Fruit fly (Drosophila melanogaster) whole organism, adult: ENCODE results near the gene MTF-1.

Experiments
- CG11617 ChIP-seq: fragments of 200-800 bp; sonication (Bioruptor generic); optimal IDR thresholded peaks from 2 replicates; lab custom pipeline; 2017; ENCODE audit warnings: mild to moderate bottlenecking, missing biosample characterization, missing genetic modification reagents, missing genetic modification characterization
- CG12768 ChIP-seq: fragments of 200-800 bp; sonication (Bioruptor generic); optimal IDR thresholded peaks from 2 replicates; lab custom pipeline; 2017; ENCODE audit warnings: missing biosample characterization, missing genetic modification characterization, mild to moderate bottlenecking, moderate library complexity, missing genetic modification reagents
- CG14711 ChIP-seq: fragments of 200-800 bp; sonication (Bioruptor generic); optimal IDR thresholded peaks from 2 replicates; lab custom pipeline; 2018; ENCODE audit warnings: missing biosample characterization, mild to moderate bottlenecking, missing genetic modification characterization, moderate library complexity
- CG5204 ChIP-seq: fragments of 200-800 bp; sonication (Bioruptor generic); optimal IDR thresholded peaks from 2 replicates; lab custom pipeline; 2016; ENCODE audit warnings: missing biosample characterization, missing genetic modification characterization
- Crg-1 ChIP-seq: fragments of 200-800 bp; sonication (Bioruptor generic); optimal IDR thresholded peaks from 2 replicates; lab custom pipeline; 2016; ENCODE audit warnings: missing biosample characterization, missing genetic modification characterization
- Hr96 ChIP-seq: fragments of 200-800 bp; sonication (Bioruptor generic); optimal IDR thresholded peaks from 2 replicates; lab custom pipeline; 2016; ENCODE audit warnings: missing biosample characterization, missing genetic modification characterization
- Mnt ChIP-seq: fragments of 200-800 bp; sonication (Bioruptor generic); optimal IDR thresholded peaks from 2 replicates; lab custom pipeline; 2016; ENCODE audit warnings: missing biosample characterization, mild to moderate bottlenecking, missing genetic modification characterization
- cnc ChIP-seq, 2 experiments: fragments of >200 bp; optimal IDR thresholded peaks; 2 replicates each; lab custom pipeline; 2017
- kay ChIP-seq: fragments of 200-800 bp; sonication (Bioruptor generic); peaks from one replicate; lab custom pipeline; 2016; ENCODE audit warnings: missing biosample characterization, missing genetic modification characterization, borderline replicate concordance
- ovo ChIP-seq: fragments of 200-800 bp; sonication (Bioruptor generic); optimal IDR thresholded peaks from 2 replicates; lab custom pipeline; 2016; ENCODE audit warnings: missing biosample characterization, missing genetic modification characterization
- tj ChIP-seq: fragments of 200-800 bp; sonication (Bioruptor generic); optimal IDR thresholded peaks from 3 replicates; lab custom pipeline; 2017; ENCODE audit warnings: missing biosample characterization, mild to moderate bottlenecking, missing genetic modification characterization, moderate library complexity

dm6 chr3L:9421621-9422020, 8.5 kb upstream of the MTF-1 start:
- TF ChIP-seq tj, result peak; percentile 33
- TF ChIP-seq CG5204, result no peak
- TF ChIP-seq Crg-1 (GFP tag; lab: Kevin White, UChicago), result no peak
- no peak for TF ChIP-seq Mnt (GFP tag; lab: Kevin White, UChicago)
- TF ChIP-seq Hr96 (GFP tag; lab: Kevin White, UChicago), result no peak
- no peak for TF ChIP-seq CG12768 (GFP tag; lab: Kevin White, UChicago)
- no peak for TF ChIP-seq CG11617
- peak; percentile 26 for TF ChIP-seq ovo (GFP tag; lab: Kevin White, UChicago)
- TF ChIP-seq CG14711 (tag; lab: Kevin White, UChicago), result no peak
- TF ChIP-seq kay (GFP tag; lab: Kevin White, UChicago), result no peak
- TF ChIP-seq cnc (optimal IDR thresholded peaks at IDR 0.05; lab: Kevin White, UChicago), result no peak
